Fruit fly (Drosophila melanogaster) whole organism, embryonic: ENCODE results near the gene CG4382.
A peak's percentile ranks its signal among the peaks of the same experiment; 100 is the strongest.

Source experiments
- Adf1 ChIP-seq: fragments of 200-800 bp; sonication (Bioruptor generic); IDR thresholded peaks from 2 replicates; pipeline ENCODE4 v1.3.6; 2022; ENCODE audit warnings: missing biosample characterization, missing genetic modification characterization
- Atf-2 ChIP-seq: fragments of 200-800 bp; sonication (Bioruptor generic); optimal IDR thresholded peaks from 2 replicates; lab custom pipeline; 2016; ENCODE audit warnings: missing biosample characterization, missing genetic modification characterization
- Atf6 ChIP-seq: fragments of 200-800 bp; sonication (Bioruptor generic); IDR thresholded peaks from 2 replicates; pipeline ENCODE4 v1.3.6; 2022; ENCODE audit warnings: missing biosample characterization, missing genetic modification characterization
- Awh ChIP-seq: fragments of 200-800 bp; sonication (Bioruptor generic); IDR thresholded peaks from 2 replicates; pipeline ENCODE4, ENCODE4 v1.3.6; 2022; ENCODE audit warnings: missing biosample characterization, missing genetic modification characterization
- CG11560 ChIP-seq: fragments of 200-800 bp; sonication (Bioruptor generic); IDR thresholded peaks from 3 replicates; pipeline ENCODE4 v1.3.6; 2022; ENCODE audit warnings: missing biosample characterization, missing genetic modification characterization
- CG12219 ChIP-seq: fragments of 200-800 bp; sonication (Bioruptor generic); optimal IDR thresholded peaks from 3 replicates; lab custom pipeline; 2018; ENCODE audit warnings: missing biosample characterization, mild to moderate bottlenecking, missing genetic modification characterization
- CG1233 ChIP-seq: fragments of 200-800 bp; sonication (Bioruptor generic); optimal IDR thresholded peaks from 4 replicates; lab custom pipeline; 2018; ENCODE audit warnings: missing biosample characterization, mild to moderate bottlenecking, missing genetic modification characterization
- CG12744 ChIP-seq: fragments of 200-800 bp; sonication (Bioruptor generic); optimal IDR thresholded peaks from 2 replicates; lab custom pipeline; 2016; ENCODE audit warnings: missing biosample characterization, missing genetic modification characterization
- CG15696 ChIP-seq: fragments of 200-800 bp; sonication (Bioruptor generic); optimal IDR thresholded peaks from 2 replicates; lab custom pipeline; 2019; ENCODE audit warnings: missing biosample characterization, mild to moderate bottlenecking, missing genetic modification characterization, moderate library complexity
- CG1603 ChIP-seq: fragments of 200-800 bp; sonication (Bioruptor generic); optimal IDR thresholded peaks from 2 replicates; lab custom pipeline; 2019; ENCODE audit warnings: missing biosample characterization, mild to moderate bottlenecking, missing genetic modification characterization, moderate library complexity
- CG1647 ChIP-seq: fragments of 200-800 bp; sonication (Bioruptor generic); optimal IDR thresholded peaks from 3 replicates; lab custom pipeline; 2016; ENCODE audit warnings: missing biosample characterization, missing genetic modification characterization
- CG17385 ChIP-seq: fragments of 200-800 bp; sonication (Bioruptor generic); optimal IDR thresholded peaks from 3 replicates; lab custom pipeline; 2018; ENCODE audit warnings: missing biosample characterization, mild to moderate bottlenecking, missing genetic modification characterization
- CG34224 ChIP-seq: fragments of 200-800 bp; sonication (Bioruptor generic); IDR thresholded peaks from 3 replicates; pipeline ENCODE4 v1.3.6; 2022; ENCODE audit warnings: missing biosample characterization, missing genetic modification characterization; ENCODE audit not compliant: partially characterized antibody
- CG34376 ChIP-seq: fragments of 200-800 bp; sonication (Bioruptor generic); optimal IDR thresholded peaks from 2 replicates; lab custom pipeline; 2018; ENCODE audit warnings: missing biosample characterization, mild to moderate bottlenecking, missing genetic modification characterization
- CG4360 ChIP-seq: fragments of 200-800 bp; sonication (Bioruptor generic); IDR thresholded peaks from 2 replicates; pipeline ENCODE4 v1.3.6; 2022; ENCODE audit warnings: missing biosample characterization, missing genetic modification characterization
- CG6254 ChIP-seq: fragments of 200-800 bp; sonication (Bioruptor generic); optimal IDR thresholded peaks from 3 replicates; lab custom pipeline; 2017; ENCODE audit warnings: mild to moderate bottlenecking, missing biosample characterization, missing genetic modification reagents, missing genetic modification characterization
- CG8359 ChIP-seq: fragments of 200-800 bp; sonication (Bioruptor generic); optimal IDR thresholded peaks from 2 replicates; lab custom pipeline; 2017; ENCODE audit warnings: missing biosample characterization, mild to moderate bottlenecking, missing genetic modification characterization, borderline replicate concordance
- CG9797 ChIP-seq: fragments of 200-800 bp; sonication (Bioruptor generic); optimal IDR thresholded peaks from 3 replicates; lab custom pipeline; 2018; ENCODE audit warnings: missing biosample characterization, mild to moderate bottlenecking, missing genetic modification characterization
- CG9932 ChIP-seq: fragments of 200-800 bp; sonication (Bioruptor generic); IDR thresholded peaks from 2 replicates; pipeline ENCODE4 v1.3.6; 2022; ENCODE audit warnings: missing biosample characterization, missing genetic modification characterization
- Deaf1 ChIP-seq: fragments of 200-800 bp; optimal IDR thresholded peaks from 3 replicates; lab custom pipeline; 2019; ENCODE audit warnings: missing biosample characterization, mild to moderate bottlenecking, missing genetic modification characterization, moderate library complexity
- Elba2 ChIP-seq: fragments of 200-800 bp; sonication (Bioruptor generic); optimal IDR thresholded peaks from 3 replicates; lab custom pipeline; 2016; ENCODE audit warnings: missing biosample characterization, missing genetic modification characterization
- Fer1 ChIP-seq: fragments of 200-800 bp; sonication (Bioruptor generic); optimal IDR thresholded peaks from 2 replicates; lab custom pipeline; 2017; ENCODE audit warnings: missing biosample characterization, mild to moderate bottlenecking, missing genetic modification characterization
- Gug ChIP-seq: fragments of 200-800 bp; sonication (Bioruptor generic); IDR thresholded peaks from 4 replicates; pipeline ENCODE4 v1.3.6; 2022; ENCODE audit warnings: missing biosample characterization, missing genetic modification characterization
- HHEX ChIP-seq: fragments of 200-800 bp; sonication (Bioruptor generic); optimal IDR thresholded peaks from 3 replicates; lab custom pipeline; 2017; ENCODE audit warnings: missing biosample characterization, mild to moderate bottlenecking, missing genetic modification characterization, missing genetic modification reagents
- HLH4C ChIP-seq: fragments of 200-800 bp; sonication (Bioruptor generic); IDR thresholded peaks from 3 replicates; pipeline ENCODE4 v1.3.6; 2022; ENCODE audit warnings: missing biosample characterization, missing genetic modification characterization; ENCODE audit not compliant: partially characterized antibody
- Lpt ChIP-seq: fragments of >200 bp; optimal IDR thresholded peaks from 2 replicates; lab custom pipeline; 2018; ENCODE audit warnings: missing biosample characterization, missing genetic modification characterization
- Ptx1 ChIP-seq: fragments of 200-800 bp; sonication (Bioruptor generic); IDR thresholded peaks from 2 replicates; pipeline ENCODE4 v1.3.6; 2022; ENCODE audit warnings: missing biosample characterization, missing genetic modification characterization
- Six4 ChIP-seq: fragments of 200-800 bp; sonication (Bioruptor generic); optimal IDR thresholded peaks from 2 replicates; lab custom pipeline; 2016; ENCODE audit warnings: missing biosample characterization, missing genetic modification characterization
- ab ChIP-seq: fragments of 200-800 bp; sonication (Bioruptor generic); optimal IDR thresholded peaks from 2 replicates; lab custom pipeline; 2016; ENCODE audit warnings: missing biosample characterization, missing genetic modification characterization
- abd-A ChIP-seq: fragments of 200-800 bp; sonication (Bioruptor generic); optimal IDR thresholded peaks from 3 replicates; lab custom pipeline; 2019; ENCODE audit warnings: missing biosample characterization, mild to moderate bottlenecking, missing genetic modification characterization, moderate library complexity
- amos ChIP-seq: fragments of 200-800 bp; sonication (Bioruptor generic); IDR thresholded peaks from 2 replicates; pipeline ENCODE4 v1.3.6; 2022; ENCODE audit warnings: missing biosample characterization, missing genetic modification characterization; ENCODE audit not compliant: partially characterized antibody
- az2 ChIP-seq: fragments of 200-800 bp; sonication (Bioruptor generic); optimal IDR thresholded peaks from 3 replicates; lab custom pipeline; 2016; ENCODE audit warnings: missing biosample characterization, missing genetic modification characterization
- bab2 ChIP-seq: fragments of 200-800 bp; sonication (Bioruptor generic); optimal IDR thresholded peaks from 2 replicates; lab custom pipeline; 2016; ENCODE audit warnings: missing biosample characterization, missing genetic modification characterization
- cad ChIP-seq: fragments of >200 bp; optimal IDR thresholded peaks from 2 replicates; lab custom pipeline; 2017; ENCODE audit warnings: missing biosample characterization, missing genetic modification characterization
- cas ChIP-seq: fragments of 200-800 bp; sonication (Bioruptor generic); IDR thresholded peaks from 2 replicates; pipeline ENCODE4 v1.3.6; 2022; ENCODE audit warnings: missing biosample characterization, missing genetic modification characterization
- ci ChIP-seq: fragments of 200-800 bp; sonication (Bioruptor generic); IDR thresholded peaks from 3 replicates; pipeline ENCODE4 v1.3.6; 2022; ENCODE audit warnings: missing biosample characterization, missing genetic modification characterization
- crp ChIP-seq, 2 experiments: fragments of 200-800 bp; sonication (Bioruptor generic); optimal IDR thresholded peaks; 2 replicates in 1 of 2; 3 replicates in 1 of 2; lab custom pipeline; 2017; ENCODE audit warnings: missing biosample characterization in 2 of 2, missing genetic modification characterization in 2 of 2, mild to moderate bottlenecking in 1 of 2, moderate library complexity in 1 of 2
- dan ChIP-seq: fragments of 200-800 bp; sonication (Bioruptor generic); IDR thresholded peaks from 2 replicates; pipeline ENCODE4 v1.3.6; 2022; ENCODE audit warnings: missing biosample characterization, missing genetic modification characterization
- ems ChIP-seq: fragments of 200-800 bp; sonication (Bioruptor generic); optimal IDR thresholded peaks from 3 replicates; lab custom pipeline; 2016; ENCODE audit warnings: missing biosample characterization, missing genetic modification characterization
- en ChIP-seq: fragments of 200-800 bp; sonication (Bioruptor generic); optimal IDR thresholded peaks from 2 replicates; lab custom pipeline; 2016; ENCODE audit warnings: missing biosample characterization, missing genetic modification characterization
- ewg ChIP-seq: fragments of 200-800 bp; sonication (Bioruptor generic); optimal IDR thresholded peaks from 3 replicates; lab custom pipeline; 2017; ENCODE audit warnings: mild to moderate bottlenecking, missing biosample characterization, missing genetic modification reagents, missing genetic modification characterization
- exex ChIP-seq: fragments of 200-800 bp; sonication (Bioruptor generic); optimal IDR thresholded peaks from 4 replicates; lab custom pipeline; 2018; ENCODE audit warnings: missing biosample characterization, mild to moderate bottlenecking, missing genetic modification characterization, moderate library complexity
- fd64A ChIP-seq: fragments of 200-800 bp; sonication (Bioruptor generic); optimal IDR thresholded peaks from 3 replicates; lab custom pipeline; 2018; ENCODE audit warnings: missing biosample characterization, mild to moderate bottlenecking, missing genetic modification characterization
- jigr1 ChIP-seq: fragments of 200-800 bp; sonication (Bioruptor generic); IDR thresholded peaks from 3 replicates; pipeline ENCODE4 v1.3.6; 2022; ENCODE audit warnings: missing biosample characterization, missing genetic modification characterization
- klu ChIP-seq: fragments of 200-800 bp; sonication (Bioruptor generic); IDR thresholded peaks from 2 replicates; pipeline ENCODE4 v1.3.6; 2022; ENCODE audit warnings: missing biosample characterization, missing genetic modification characterization
- oc ChIP-seq: fragments of 200-800 bp; sonication (Bioruptor generic); optimal IDR thresholded peaks from 2 replicates; lab custom pipeline; 2018; ENCODE audit warnings: missing biosample characterization, mild to moderate bottlenecking, missing genetic modification characterization, moderate library complexity
- p53 ChIP-seq: fragments of 200-800 bp; sonication (Bioruptor generic); optimal IDR thresholded peaks from 2 replicates; lab custom pipeline; 2016; ENCODE audit warnings: missing biosample characterization, missing genetic modification characterization
- sc ChIP-seq, 3 experiments: fragments of >200 bp in 2 of 3; fragments of 200-800 bp in 1 of 3; sonication (Bioruptor generic) in 1 of 3; optimal IDR thresholded peaks; 2 replicates in 2 of 3; 3 replicates in 1 of 3; lab custom pipeline; 2017; ENCODE audit warnings: mild to moderate bottlenecking in 1 of 3, missing biosample characterization in 1 of 3, missing genetic modification characterization in 1 of 3, missing genetic modification reagents in 1 of 3
- tgo ChIP-seq: fragments of 200-800 bp; sonication (Bioruptor generic); IDR thresholded peaks from 3 replicates; pipeline ENCODE4 v1.3.6; 2022; ENCODE audit warnings: missing biosample characterization, missing genetic modification characterization
- vvl ChIP-seq: fragments of 200-800 bp; sonication (Bioruptor generic); IDR thresholded peaks from 2 replicates; pipeline ENCODE4 v1.3.6; 2022; ENCODE audit warnings: missing biosample characterization, missing genetic modification characterization
- zfh2 ChIP-seq: fragments of 200-800 bp; sonication (Bioruptor generic); optimal IDR thresholded peaks from 2 replicates; lab custom pipeline; 2016; ENCODE audit warnings: missing biosample characterization, missing genetic modification characterization

Gene CG4382

dm6 chr2L:9564527-9564926 lies 36.1 kb downstream of the CG4382 start (continued):
- TF ChIP-seq zfh2 (GFP tag; lab: Kevin White, UChicago) = no peak
- no peak for TF ChIP-seq cas
- peak; percentile 54 for TF ChIP-seq Fer1 (GFP tag; lab: Kevin White, UChicago)
- no peak for TF ChIP-seq CG1647 (GFP tag; lab: Kevin White, UChicago)
- no peak for TF ChIP-seq Adf1
- TF ChIP-seq CG1233 (GFP tag; lab: Kevin White, UChicago) = no peak
- TF ChIP-seq Awh (GFP tag; lab: Robert Waterston, UW) = no peak
- TF ChIP-seq Six4 = no peak
- no peak for TF ChIP-seq CG8359 (GFP tag; lab: Kevin White, UChicago)
- TF ChIP-seq tgo = peak; percentile 48; the same call in 2 of the 3 replicates
- TF ChIP-seq exex (tag; lab: Kevin White, UChicago) = no peak
- TF ChIP-seq oc (tag; lab: Kevin White, UChicago) = no peak
- TF ChIP-seq klu = peak; percentile 10; the same call in 1 of the 2 replicates
- no peak for TF ChIP-seq CG34224 (GFP tag; lab: Robert Waterston, UW)
- peak; percentile 52 for TF ChIP-seq CG9932 (GFP tag; lab: Robert Waterston, UW)
- TF ChIP-seq Lpt = no peak
- TF ChIP-seq HLH4C (GFP tag; lab: Robert Waterston, UW) = no peak
- no peak for TF ChIP-seq Atf-2 (GFP tag; lab: Kevin White, UChicago)
- TF ChIP-seq CG11560 (tag; lab: Robert Waterston, UW) = peak; percentile 43; the same call in 1 of the 3 replicates
- peak; percentile 18 for TF ChIP-seq Deaf1
- no peak for TF ChIP-seq Elba2
- peak; percentile 36; the same call in 1 of the 2 replicates for TF ChIP-seq vvl (GFP tag; lab: Robert Waterston, UW)
- no peak for TF ChIP-seq CG4360 (GFP tag; lab: Robert Waterston, UW)
- TF ChIP-seq jigr1 (GFP tag; lab: Robert Waterston, UW) = no peak
- no peak for TF ChIP-seq p53
- TF ChIP-seq sc (optimal IDR thresholded peaks at IDR 0.05; lab: Kevin White, UChicago) = no peak
- no peak for TF ChIP-seq sc (GFP tag; optimal IDR thresholded peaks at IDR 0.05; lab: Kevin White, UChicago)
- no peak for TF ChIP-seq crp (GFP tag; optimal IDR thresholded peaks at IDR 0.05; lab: Kevin White, UChicago)
- TF ChIP-seq abd-A = no peak
- no peak for TF ChIP-seq ci
- TF ChIP-seq dan (GFP tag; lab: Robert Waterston, UW) = no peak
- no peak for TF ChIP-seq cad (GFP tag; lab: Kevin White, UChicago)
- 0 out of 4 replicates have a peak, but pooled peaks have one; percentile 15 for TF ChIP-seq Gug (GFP tag; lab: Robert Waterston, UW)
- no peak for TF ChIP-seq amos (GFP tag; lab: Robert Waterston, UW)
- TF ChIP-seq CG34376 = no peak
- no peak for TF ChIP-seq CG9797 (GFP tag; lab: Kevin White, UChicago)
- no peak for TF ChIP-seq en (GFP tag; lab: Kevin White, UChicago)
- peak; percentile 20 for TF ChIP-seq ewg
- TF ChIP-seq ab (GFP tag; lab: Kevin White, UChicago) = no peak
- no peak for TF ChIP-seq Atf6
- TF ChIP-seq CG15696 (tag; lab: Kevin White, UChicago) = no peak
- peak; percentile 17 for TF ChIP-seq CG12219 (GFP tag; lab: Kevin White, UChicago)
- TF ChIP-seq CG17385 (GFP tag; lab: Kevin White, UChicago) = peak; percentile 40
- TF ChIP-seq Ptx1 = peak; percentile 57
- TF ChIP-seq ems = no peak
- TF ChIP-seq az2 (GFP tag; lab: Kevin White, UChicago) = peak; percentile 8
- no peak for TF ChIP-seq bab2 (GFP tag; lab: Kevin White, UChicago)
- TF ChIP-seq CG6254 = no peak
- no peak for TF ChIP-seq CG1603
- no peak for TF ChIP-seq CG12744 (GFP tag; lab: Kevin White, UChicago)
- TF ChIP-seq fd64A (GFP tag; lab: Kevin White, UChicago) = no peak
- peak; percentile 42 for TF ChIP-seq HHEX (GFP tag; lab: Kevin White, UChicago)
